Worm (Caenorhabditis elegans) whole organism, midembryonic: ENCODE measurements around the gene tbc-7.

Source experiments
- T22C8.4 ChIP-seq: fragments of 200-800 bp; sonication (Bioruptor generic); IDR thresholded peaks from 2 replicates; pipeline ENCODE4 v1.3.6; 2022; ENCODE audit warnings: missing genetic modification characterization, missing compliant biosample characterization
- cog-1 ChIP-seq: sonication (generic microtip); optimal IDR thresholded peaks from 2 replicates; lab custom pipeline; 2016; ENCODE audit warnings: missing genetic modification characterization, missing compliant biosample characterization
- klf-2 ChIP-seq: fragments of 200-800 bp; sonication (Bioruptor generic); conservative IDR thresholded peaks from 2 replicates; pipeline ENCODE4 v1.3.6; 2022; ENCODE audit warnings: missing genetic modification reagents, missing genetic modification characterization, missing compliant biosample characterization
- med-1 ChIP-seq: sonication (generic microtip); optimal IDR thresholded peaks from 2 replicates; lab custom pipeline; 2017; ENCODE audit warnings: missing genetic modification characterization, mild to moderate bottlenecking, missing compliant biosample characterization, antibody characterized with exemption, missing genetic modification reagents; ENCODE audit not compliant: insufficient read depth
- ref-1 ChIP-seq: fragments of 200-800 bp; sonication (Bioruptor generic); conservative IDR thresholded peaks from 2 replicates; pipeline ENCODE4 v1.3.6; 2022; ENCODE audit warnings: missing genetic modification reagents, missing genetic modification characterization, missing compliant biosample characterization
- ztf-23 ChIP-seq: fragments of 200-800 bp; sonication (Bioruptor generic); IDR thresholded peaks from 2 replicates; pipeline ENCODE4 v1.3.6; 2022; ENCODE audit warnings: missing genetic modification reagents, missing genetic modification characterization, missing compliant biosample characterization
- ztf-29 ChIP-seq: fragments of 200-800 bp; sonication (Bioruptor generic); IDR thresholded peaks from 2 replicates; pipeline ENCODE4 v1.3.6; 2022; ENCODE audit warnings: missing genetic modification reagents, missing genetic modification characterization, missing compliant biosample characterization

- no peak for TF ChIP-seq ref-1
- no peak for TF ChIP-seq med-1 (GFP tag; lab: Kevin White, UChicago)
- no peak for TF ChIP-seq cog-1 (tag; lab: Kevin White, UChicago)
- no peak for TF ChIP-seq ztf-23 (GFP tag; lab: Robert Waterston, UW)
- no peak for TF ChIP-seq T22C8.4 (GFP tag; lab: Robert Waterston, UW)
- no peak for TF ChIP-seq ztf-29 (GFP tag; lab: Robert Waterston, UW)
- no peak for TF ChIP-seq klf-2 (GFP tag; lab: Robert Waterston, UW)
Observed at ce11 chrX:5124288-5124687, 9.8 kb upstream of the tbc-7 start.
